Fruit fly (Drosophila melanogaster): ENCODE results near the gene CG16736.
A peak's percentile ranks its signal among the peaks of the same experiment; 100 is the strongest.

CG16736 gene

dm6 chr3R:9224807-9225206 is 32.7 kb downstream of the CG16736 start:
- TF ChIP-seq CG33017 (tag; optimal IDR thresholded peaks at IDR 0.05) (no peak), CG14711 (tag; optimal IDR thresholded peaks at IDR 0.05) (peak; percentile 26), kay (GFP tag; ENCODE audit: borderline replicate concordance) (no peak), tj (GFP tag; optimal IDR thresholded peaks at IDR 0.05) (peak; percentile 3), CG1620 (GFP tag; optimal IDR thresholded peaks at IDR 0.05) (no peak), ovo (GFP tag; optimal IDR thresholded peaks at IDR 0.05) (no peak), CG7045 (GFP tag; optimal IDR thresholded peaks at IDR 0.05) (no peak), cic (GFP tag; optimal IDR thresholded peaks at IDR 0.05) (no peak), Mnt (GFP tag; optimal IDR thresholded peaks at IDR 0.05) (no peak), bab1 (GFP tag; optimal IDR thresholded peaks at IDR 0.05) (no peak), CG5204 (GFP tag; optimal IDR thresholded peaks at IDR 0.05) (peak; percentile 26), CG11617 (GFP tag; optimal IDR thresholded peaks at IDR 0.05) (no peak), CG7101 (tag; optimal IDR thresholded peaks at IDR 0.05) (no peak), Crg-1 (GFP tag; optimal IDR thresholded peaks at IDR 0.05) (no peak), pad (GFP tag; optimal IDR thresholded peaks at IDR 0.05) (no peak), Hr96 (GFP tag; optimal IDR thresholded peaks at IDR 0.05) (no peak), toe (GFP tag; optimal IDR thresholded peaks at IDR 0.05) (no peak), CG12768 (GFP tag; optimal IDR thresholded peaks at IDR 0.05) (no peak), Clk (GFP tag; optimal IDR thresholded peaks at IDR 0.05) (no peak), cnc (optimal IDR thresholded peaks at IDR 0.05) (no peak)

dm6 chr3R:9222355-9222754 is 35.2 kb downstream of the CG16736 start:
- TF ChIP-seq cnc (optimal IDR thresholded peaks at IDR 0.05) (no peak), CG1620 (GFP tag; optimal IDR thresholded peaks at IDR 0.05) (no peak), ovo (GFP tag; optimal IDR thresholded peaks at IDR 0.05) (no peak), tj (GFP tag; optimal IDR thresholded peaks at IDR 0.05) (peak; percentile 71), Hr96 (GFP tag; optimal IDR thresholded peaks at IDR 0.05) (no peak)

dm6 chr3R:9220064-9220864 is 37.3 kb downstream of the CG16736 start:
- TF ChIP-seq pad (GFP tag; optimal IDR thresholded peaks at IDR 0.05) (no peak), toe (GFP tag; optimal IDR thresholded peaks at IDR 0.05) (no peak)

dm6 chr3R:9217607-9218006 is 39.9 kb downstream of the CG16736 start:
- TF ChIP-seq CG11617 (GFP tag; optimal IDR thresholded peaks at IDR 0.05) (no peak), cnc (optimal IDR thresholded peaks at IDR 0.05) (no peak), cic (GFP tag; optimal IDR thresholded peaks at IDR 0.05) (no peak), CG7101 (tag; optimal IDR thresholded peaks at IDR 0.05) (no peak), CG7045 (GFP tag; optimal IDR thresholded peaks at IDR 0.05) (no peak), tj (GFP tag; optimal IDR thresholded peaks at IDR 0.05) (no peak), pad (GFP tag; optimal IDR thresholded peaks at IDR 0.05) (no peak), CG33017 (tag; optimal IDR thresholded peaks at IDR 0.05) (no peak), kay (GFP tag; ENCODE audit: borderline replicate concordance) (no peak), Clk (GFP tag; optimal IDR thresholded peaks at IDR 0.05) (no peak), ovo (GFP tag; optimal IDR thresholded peaks at IDR 0.05) (no peak)

- TF ChIP-seq Hr96 (GFP tag; optimal IDR thresholded peaks at IDR 0.05): no peak
- no peak for TF ChIP-seq CG1620 (GFP tag; optimal IDR thresholded peaks at IDR 0.05)
- no peak for TF ChIP-seq CG7045 (GFP tag; optimal IDR thresholded peaks at IDR 0.05)
- no peak for TF ChIP-seq pad (GFP tag; optimal IDR thresholded peaks at IDR 0.05)
- TF ChIP-seq cnc (optimal IDR thresholded peaks at IDR 0.05): no peak
- TF ChIP-seq bab1 (GFP tag; optimal IDR thresholded peaks at IDR 0.05): no peak
- no peak for TF ChIP-seq tj (GFP tag; optimal IDR thresholded peaks at IDR 0.05)
- no peak for TF ChIP-seq Crg-1 (GFP tag; optimal IDR thresholded peaks at IDR 0.05)
Observed at dm6 chr3R:9215551-9215950, 42.0 kb downstream of the CG16736 start.

- TF ChIP-seq Crg-1 (GFP tag; optimal IDR thresholded peaks at IDR 0.05) (no peak), kay (GFP tag; ENCODE audit: borderline replicate concordance) (no peak), Mnt (GFP tag; optimal IDR thresholded peaks at IDR 0.05) (no peak)
Observed at dm6 chr3R:9214235-9214634, 43.3 kb downstream of the CG16736 start.

DNA sequence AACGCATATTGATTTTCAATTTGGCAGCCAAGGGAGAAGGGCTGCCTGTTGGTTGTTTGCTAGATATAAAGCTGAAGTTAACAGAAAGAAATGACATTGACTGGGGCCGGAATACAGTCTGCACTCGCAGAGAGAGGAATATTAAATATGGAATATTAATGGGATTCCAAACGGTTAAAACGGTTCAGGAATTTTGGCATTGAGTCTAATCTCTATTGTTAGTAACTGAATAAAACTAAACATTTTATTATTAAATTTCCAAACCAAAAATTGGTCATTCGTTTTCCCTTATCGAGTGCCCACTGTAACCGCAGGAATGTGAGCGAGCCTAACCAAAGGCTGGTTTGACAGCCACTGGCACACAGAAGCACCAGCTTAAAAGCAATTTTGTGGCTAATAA is 44.5 kb downstream of the CG16736 start:
- TF ChIP-seq CG14711 (tag; optimal IDR thresholded peaks at IDR 0.05) (no peak), CG7045 (GFP tag; optimal IDR thresholded peaks at IDR 0.05) (no peak), ovo (GFP tag; optimal IDR thresholded peaks at IDR 0.05) (no peak), CG1620 (GFP tag; optimal IDR thresholded peaks at IDR 0.05) (no peak), bab1 (GFP tag; optimal IDR thresholded peaks at IDR 0.05) (no peak), Hr96 (GFP tag; optimal IDR thresholded peaks at IDR 0.05) (no peak), toe (GFP tag; optimal IDR thresholded peaks at IDR 0.05) (no peak)
